Worm (Caenorhabditis elegans) whole organism, L3 larva: ENCODE data around the gene acdh-6.

ENCODE experiments used
- elt-2 ChIP-seq: sonication (generic microtip); optimal IDR thresholded peaks from 2 replicates; lab custom pipeline; 2016; ENCODE audit warnings: missing genetic modification reagents, mild to moderate bottlenecking, missing genetic modification characterization, missing compliant biosample characterization
- mdl-1 ChIP-seq: fragments of 150-350 bp; optimal IDR thresholded peaks from 2 replicates; lab custom pipeline; 2014; ENCODE audit warnings: missing biosample characterization, missing genetic modification characterization

DNA sequence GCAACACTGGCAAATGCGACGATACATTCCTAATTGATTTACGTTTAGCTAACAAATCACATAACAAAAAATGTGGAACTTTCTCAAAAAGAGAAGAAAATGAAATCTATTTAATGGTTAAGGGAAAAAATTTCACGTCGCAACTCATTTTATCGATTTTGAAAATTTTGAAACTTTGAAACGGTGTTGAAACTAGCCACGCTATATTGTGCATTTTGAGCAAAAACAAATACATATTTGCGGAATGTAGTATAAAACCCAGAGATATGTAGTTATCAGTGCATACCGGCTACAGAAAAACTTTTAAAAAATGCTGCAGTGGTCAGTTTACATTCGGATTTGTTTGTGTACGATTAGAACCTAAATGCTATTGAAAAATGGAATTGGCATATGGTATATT lies 32.7 kb downstream of the acdh-6 start, which contains the start of gene C06E1.7:
- TF ChIP-seq mdl-1 (no peak), elt-2 (no peak)
